Fruit fly (Drosophila melanogaster) whole organism, embryonic: ENCODE measurements around the gene CG14273.

Experiments used
- Ada2b ChIP-seq: fragments of 200-800 bp; sonication (Bioruptor generic); IDR thresholded peaks from 2 replicates; pipeline ENCODE4 v1.3.6; 2022; ENCODE audit warnings: missing biosample characterization, missing genetic modification characterization
- Adf1 ChIP-seq: fragments of 200-800 bp; sonication (Bioruptor generic); IDR thresholded peaks from 2 replicates; pipeline ENCODE4 v1.3.6; 2022; ENCODE audit warnings: missing biosample characterization, missing genetic modification characterization
- Aef1 ChIP-seq: fragments of 200-800 bp; sonication (Bioruptor generic); IDR thresholded peaks from 3 replicates; pipeline ENCODE4 v1.3.6; 2022; ENCODE audit warnings: missing biosample characterization, missing genetic modification characterization
- Antp ChIP-seq: fragments of 200-800 bp; sonication (Bioruptor generic); optimal IDR thresholded peaks from 3 replicates; lab custom pipeline; 2016; ENCODE audit warnings: missing biosample characterization, missing genetic modification characterization
- Awh ChIP-seq: fragments of 200-800 bp; sonication (Bioruptor generic); IDR thresholded peaks from 2 replicates; pipeline ENCODE4, ENCODE4 v1.3.6; 2022; ENCODE audit warnings: missing biosample characterization, missing genetic modification characterization
- BtbVII ChIP-seq: fragments of 200-800 bp; sonication (Bioruptor generic); optimal IDR thresholded peaks from 3 replicates; lab custom pipeline; 2017; ENCODE audit warnings: missing biosample characterization, mild to moderate bottlenecking, missing genetic modification characterization
- CG11247 ChIP-seq: fragments of 200-800 bp; sonication (Bioruptor generic); IDR thresholded peaks from 2 replicates; pipeline ENCODE4 v1.3.6; 2022; ENCODE audit warnings: missing biosample characterization, missing genetic modification characterization
- CG12236 ChIP-seq: fragments of 200-800 bp; sonication (Bioruptor generic); optimal IDR thresholded peaks from 2 replicates; lab custom pipeline; 2016; ENCODE audit warnings: missing biosample characterization, missing genetic modification characterization
- CG12744 ChIP-seq: fragments of 200-800 bp; sonication (Bioruptor generic); optimal IDR thresholded peaks from 2 replicates; lab custom pipeline; 2016; ENCODE audit warnings: missing biosample characterization, missing genetic modification characterization
- CG14014 ChIP-seq: fragments of 200-800 bp; sonication (Bioruptor generic); IDR thresholded peaks from 2 replicates; pipeline ENCODE4 v1.3.6; 2022; ENCODE audit warnings: missing biosample characterization, missing genetic modification characterization
- CG1529 ChIP-seq: fragments of 200-800 bp; sonication (Bioruptor generic); optimal IDR thresholded peaks from 3 replicates; lab custom pipeline; 2018; ENCODE audit warnings: missing biosample characterization, missing genetic modification characterization
- CG16863 ChIP-seq: fragments of 200-800 bp; sonication (Bioruptor generic); optimal IDR thresholded peaks from 3 replicates; lab custom pipeline; 2016; ENCODE audit warnings: missing biosample characterization, missing genetic modification characterization
- CG17361 ChIP-seq: fragments of 200-800 bp; sonication (Bioruptor generic); IDR thresholded peaks from 3 replicates; pipeline ENCODE4 v1.3.6; 2022; ENCODE audit warnings: missing biosample characterization, missing genetic modification characterization
- CG18476 ChIP-seq: fragments of 200-800 bp; sonication (Bioruptor generic); optimal IDR thresholded peaks from 2 replicates; lab custom pipeline; 2016; ENCODE audit warnings: missing biosample characterization, mild to moderate bottlenecking, missing genetic modification characterization
- CG2712 ChIP-seq: fragments of 200-800 bp; optimal IDR thresholded peaks from 3 replicates; lab custom pipeline; 2019; ENCODE audit warnings: missing biosample characterization, mild to moderate bottlenecking, missing genetic modification characterization, moderate library complexity
- CG31224 ChIP-seq: fragments of 200-800 bp; sonication (Bioruptor generic); IDR thresholded peaks from 2 replicates; pipeline ENCODE4 v1.3.6; 2022; ENCODE audit warnings: missing biosample characterization, missing genetic modification characterization
- CG6654 ChIP-seq: fragments of 200-800 bp; sonication (Bioruptor generic); optimal IDR thresholded peaks from 2 replicates; lab custom pipeline; 2017; ENCODE audit warnings: missing biosample characterization, mild to moderate bottlenecking, missing genetic modification characterization
- CG6813 ChIP-seq: fragments of 200-800 bp; sonication (Bioruptor generic); optimal IDR thresholded peaks from 2 replicates; lab custom pipeline; 2017; ENCODE audit warnings: missing biosample characterization, missing genetic modification characterization, mild to moderate bottlenecking, moderate library complexity, missing genetic modification reagents
- CG8944 ChIP-seq: fragments of 200-800 bp; sonication (Bioruptor generic); optimal IDR thresholded peaks from 3 replicates; lab custom pipeline; 2016; ENCODE audit warnings: missing biosample characterization, missing genetic modification characterization
- CTCF ChIP-seq: fragments of 200-800 bp; sonication (Bioruptor generic); optimal IDR thresholded peaks from 2 replicates; lab custom pipeline; 2017; ENCODE audit warnings: missing biosample characterization, mild to moderate bottlenecking, missing genetic modification characterization, moderate library complexity
- D19B ChIP-seq: fragments of 200-800 bp; sonication (Bioruptor generic); optimal IDR thresholded peaks from 2 replicates; lab custom pipeline; 2017; ENCODE audit warnings: missing biosample characterization, mild to moderate bottlenecking, missing genetic modification characterization
- Deaf1 ChIP-seq: fragments of 200-800 bp; optimal IDR thresholded peaks from 3 replicates; lab custom pipeline; 2019; ENCODE audit warnings: missing biosample characterization, mild to moderate bottlenecking, missing genetic modification characterization, moderate library complexity
- Dip3 ChIP-seq: fragments of 200-800 bp; sonication (Bioruptor generic); optimal IDR thresholded peaks from 3 replicates; lab custom pipeline; 2016; ENCODE audit warnings: missing biosample characterization, missing genetic modification characterization
- Drgx ChIP-seq: fragments of 200-800 bp; sonication (Bioruptor generic); IDR thresholded peaks from 2 replicates; pipeline ENCODE4 v1.3.6; 2022; ENCODE audit warnings: missing biosample characterization, missing genetic modification characterization
- MTF-1 ChIP-seq: fragments of 200-800 bp; sonication (Bioruptor generic); optimal IDR thresholded peaks from 2 replicates; lab custom pipeline; 2018; ENCODE audit warnings: missing biosample characterization, mild to moderate bottlenecking, missing genetic modification characterization, borderline replicate concordance
- Nf-YA ChIP-seq: fragments of 200-800 bp; sonication (Bioruptor generic); IDR thresholded peaks from 2 replicates; pipeline ENCODE4 v1.3.6; 2022; ENCODE audit warnings: missing biosample characterization, missing genetic modification characterization
- Xbp1 ChIP-seq: fragments of 200-800 bp; sonication (Bioruptor generic); optimal IDR thresholded peaks from 3 replicates; lab custom pipeline; 2016; ENCODE audit warnings: missing biosample characterization, mild to moderate bottlenecking, missing genetic modification characterization
- Xrp1 ChIP-seq: fragments of 200-800 bp; sonication (Bioruptor generic); IDR thresholded peaks from 2 replicates; pipeline ENCODE4 v1.3.6; 2022; ENCODE audit warnings: missing biosample characterization, missing genetic modification characterization
- al ChIP-seq: fragments of 200-800 bp; sonication (Bioruptor generic); IDR thresholded peaks from 2 replicates; pipeline ENCODE4 v1.3.6; 2022; ENCODE audit warnings: missing biosample characterization, missing genetic modification characterization
- bbx ChIP-seq: fragments of 200-800 bp; sonication (Bioruptor generic); IDR thresholded peaks from 2 replicates; pipeline ENCODE4 v1.3.6; 2022; ENCODE audit warnings: missing biosample characterization, missing genetic modification characterization; ENCODE audit not compliant: partially characterized antibody
- cato ChIP-seq: fragments of 200-800 bp; sonication (Bioruptor generic); optimal IDR thresholded peaks from 2 replicates; lab custom pipeline; 2016; ENCODE audit warnings: missing biosample characterization, missing genetic modification characterization, borderline replicate concordance
- chinmo ChIP-seq: fragments of 200-800 bp; sonication (Bioruptor generic); IDR thresholded peaks from 4 replicates; pipeline ENCODE4 v1.3.6; 2022; ENCODE audit warnings: missing biosample characterization, missing genetic modification characterization; ENCODE audit not compliant: partially characterized antibody
- chn ChIP-seq: fragments of 200-800 bp; sonication (Bioruptor generic); optimal IDR thresholded peaks from 2 replicates; lab custom pipeline; 2016; ENCODE audit warnings: missing biosample characterization, missing genetic modification characterization
- crc ChIP-seq: fragments of 200-800 bp; sonication (Bioruptor generic); optimal IDR thresholded peaks from 2 replicates; lab custom pipeline; 2016; ENCODE audit warnings: missing biosample characterization, missing genetic modification characterization
- danr ChIP-seq: fragments of 200-800 bp; sonication (Bioruptor generic); IDR thresholded peaks from 2 replicates; pipeline ENCODE4 v1.3.6; 2022; ENCODE audit warnings: missing biosample characterization, missing genetic modification characterization
- dpn ChIP-seq, 2 experiments: fragments of 200-800 bp; sonication (Bioruptor generic); optimal IDR thresholded peaks; 3 replicates each; lab custom pipeline; 2016; ENCODE audit warnings: missing biosample characterization in 2 of 2, missing genetic modification characterization in 2 of 2
- ems ChIP-seq: fragments of 200-800 bp; sonication (Bioruptor generic); optimal IDR thresholded peaks from 3 replicates; lab custom pipeline; 2016; ENCODE audit warnings: missing biosample characterization, missing genetic modification characterization
- ftz-f1 ChIP-seq: fragments of 200-800 bp; sonication (Bioruptor generic); optimal IDR thresholded peaks from 2 replicates; lab custom pipeline; 2016; ENCODE audit warnings: missing biosample characterization, missing genetic modification characterization
- gce ChIP-seq: fragments of 200-800 bp; sonication (Bioruptor generic); IDR thresholded peaks from 3 replicates; pipeline ENCODE4 v1.3.6; 2022; ENCODE audit warnings: missing biosample characterization, missing genetic modification characterization
- gt ChIP-seq: fragments of 200-800 bp; sonication (Bioruptor generic); IDR thresholded peaks from 2 replicates; pipeline ENCODE4 v1.3.6; 2022; ENCODE audit warnings: missing biosample characterization, missing genetic modification characterization
- hbn ChIP-seq: fragments of 200-800 bp; sonication (Bioruptor generic); IDR thresholded peaks from 2 replicates; pipeline ENCODE4 v1.3.6; 2022; ENCODE audit warnings: missing biosample characterization, missing genetic modification characterization; ENCODE audit not compliant: partially characterized antibody
- lmd ChIP-seq: fragments of 200-800 bp; sonication (Bioruptor generic); IDR thresholded peaks from 2 replicates; pipeline ENCODE4 v1.3.6; 2022; ENCODE audit warnings: missing biosample characterization, missing genetic modification characterization
- luna ChIP-seq: fragments of 200-800 bp; sonication (Bioruptor generic); optimal IDR thresholded peaks from 2 replicates; lab custom pipeline; 2016; ENCODE audit warnings: missing biosample characterization, missing genetic modification characterization
- mirr ChIP-seq: fragments of 200-800 bp; sonication (Bioruptor generic); optimal IDR thresholded peaks from 3 replicates; lab custom pipeline; 2018; ENCODE audit warnings: missing biosample characterization, mild to moderate bottlenecking, missing genetic modification characterization
- nom ChIP-seq: fragments of 200-800 bp; sonication (Bioruptor generic); optimal IDR thresholded peaks from 2 replicates; lab custom pipeline; 2017; ENCODE audit warnings: missing biosample characterization, missing genetic modification characterization, mild to moderate bottlenecking, moderate library complexity, missing genetic modification reagents
- pho ChIP-seq: fragments of 200-800 bp; sonication (Bioruptor generic); optimal IDR thresholded peaks from 2 replicates; lab custom pipeline; 2016; ENCODE audit warnings: missing biosample characterization, missing genetic modification characterization
- sim ChIP-seq: fragments of 200-800 bp; sonication (Bioruptor generic); IDR thresholded peaks from 2 replicates; pipeline ENCODE4 v1.3.6; 2022; ENCODE audit warnings: missing biosample characterization, missing genetic modification characterization
- tio ChIP-seq: fragments of 200-800 bp; sonication (Bioruptor generic); optimal IDR thresholded peaks from 2 replicates; lab custom pipeline; 2017; ENCODE audit warnings: missing biosample characterization, missing genetic modification characterization, inconsistent platforms
- ttk ChIP-seq: fragments of 200-800 bp; sonication (Bioruptor generic); IDR thresholded peaks from 2 replicates; pipeline ENCODE4 v2.1.2; 2022; ENCODE audit warnings: missing biosample characterization, missing genetic modification characterization
- usp ChIP-seq: fragments of >200 bp; optimal IDR thresholded peaks from 2 replicates; lab custom pipeline; 2017; ENCODE audit warnings: missing biosample characterization, missing genetic modification characterization
- vvl ChIP-seq: fragments of 200-800 bp; sonication (Bioruptor generic); IDR thresholded peaks from 2 replicates; pipeline ENCODE4 v1.3.6; 2022; ENCODE audit warnings: missing biosample characterization, missing genetic modification characterization
- wek ChIP-seq: fragments of 200-800 bp; sonication (Bioruptor generic); optimal IDR thresholded peaks from 3 replicates; lab custom pipeline; 2018; ENCODE audit warnings: missing biosample characterization, mild to moderate bottlenecking, missing genetic modification characterization, moderate library complexity

The CG14273 gene

dm6 chr2L:8299194-8299811 is 43.2 kb upstream of the CG14273 start (continued):
- no peak for TF ChIP-seq CG12744 (GFP tag; lab: Kevin White, UChicago)
- no peak for TF ChIP-seq Dip3 (GFP tag; lab: Kevin White, UChicago)
- TF ChIP-seq chn (GFP tag; lab: Kevin White, UChicago) = no peak
- 0 out of 3 replicates have a peak, but pooled peaks have one; percentile 10 for TF ChIP-seq gce (GFP tag; lab: Robert Waterston, UW)
- no peak for TF ChIP-seq CG12236 (GFP tag; lab: Kevin White, UChicago)
- no peak for TF ChIP-seq crc (GFP tag; lab: Kevin White, UChicago)
- no peak for TF ChIP-seq usp (GFP tag; lab: Kevin White, UChicago)
- TF ChIP-seq CG2712 = peak; percentile 25
- TF ChIP-seq bbx = no peak; the same call in 1 of the 2 replicates
- TF ChIP-seq CG14014 (GFP tag; lab: Robert Waterston, UW) = no peak
- TF ChIP-seq ttk (GFP tag; lab: Robert Waterston, UW) = no peak
- TF ChIP-seq BtbVII (GFP tag; lab: Kevin White, UChicago) = no peak
- TF ChIP-seq CG8944 (GFP tag; lab: Kevin White, UChicago) = no peak
- no peak for TF ChIP-seq danr
- no peak for TF ChIP-seq D19B
- TF ChIP-seq CTCF (GFP tag; lab: Kevin White, UChicago) = no peak
- TF ChIP-seq sim (GFP tag; lab: Robert Waterston, UW) = 0 out of 2 replicates have a peak, but pooled peaks have one; percentile 3
- no peak for TF ChIP-seq Awh
- TF ChIP-seq mirr (GFP tag; lab: Kevin White, UChicago) = no peak
- peak; percentile 93 for TF ChIP-seq nom
- TF ChIP-seq MTF-1 (GFP tag; lab: Kevin White, UChicago) = no peak
- TF ChIP-seq Drgx (GFP tag; lab: Robert Waterston, UW) = peak; percentile 46; the same call in 1 of the 2 replicates
- no peak for TF ChIP-seq CG6813
- no peak for TF ChIP-seq gt (GFP tag; lab: Robert Waterston, UW)
- no peak for TF ChIP-seq al (GFP tag; lab: Robert Waterston, UW)
- TF ChIP-seq CG18476 = no peak
- 0 out of 3 replicates have a peak, but pooled peaks have one; percentile 29 for TF ChIP-seq CG17361 (GFP tag; lab: Robert Waterston, UW)
- no peak for TF ChIP-seq CG16863 (GFP tag; lab: Kevin White, UChicago)
- TF ChIP-seq CG11247 = no peak
- no peak for TF ChIP-seq Xbp1
- TF ChIP-seq hbn (GFP tag; lab: Robert Waterston, UW) = no peak
- TF ChIP-seq ems = no peak
- no peak for TF ChIP-seq CG31224 (GFP tag; lab: Robert Waterston, UW)
- no peak for TF ChIP-seq pho (GFP tag; lab: Kevin White, UChicago)
- TF ChIP-seq Adf1 (GFP tag; lab: Robert Waterston, UW) = no peak
- TF ChIP-seq Nf-YA (GFP tag; lab: Robert Waterston, UW) = no peak
- no peak for TF ChIP-seq wek (GFP tag; lab: Kevin White, UChicago)
- no peak for TF ChIP-seq CG6654
- TF ChIP-seq vvl (GFP tag; lab: Robert Waterston, UW) = no peak
- TF ChIP-seq Aef1 = no peak
- TF ChIP-seq cato (GFP tag; lab: Kevin White, UChicago) = no peak
- no peak for TF ChIP-seq Ada2b (GFP tag; lab: Robert Waterston, UW)
- no peak for TF ChIP-seq Deaf1
- no peak for TF ChIP-seq luna (GFP tag; lab: Kevin White, UChicago)
- TF ChIP-seq ftz-f1 (GFP tag; lab: Kevin White, UChicago) = no peak
- TF ChIP-seq CG1529 (GFP tag; lab: Kevin White, UChicago) = no peak
- TF ChIP-seq tio (GFP tag; lab: Kevin White, UChicago) = no peak
- peak; percentile 15; the same call in 1 of the 2 replicates for TF ChIP-seq Xrp1 (GFP tag; lab: Robert Waterston, UW)
- TF ChIP-seq Antp (GFP tag; lab: Kevin White, UChicago) = no peak
- TF ChIP-seq chinmo (GFP tag; lab: Robert Waterston, UW) = 0 out of 4 replicates have a peak, but pooled peaks have one; percentile 47
- TF ChIP-seq lmd (GFP tag; lab: Robert Waterston, UW) = no peak
- no peak for TF ChIP-seq dpn (GFP tag; optimal IDR thresholded peaks at IDR 0.05; lab: Kevin White, UChicago)
